Fruit fly (Drosophila melanogaster): Measurements from ENCODE around the gene lobo.
A peak's percentile ranks its signal among the peaks of the same experiment; 100 is the strongest.

The lobo gene

dm6 chr3R:25168259-25168972 lies 25.2 kb downstream of the lobo start:
- TF ChIP-seq svp (GFP tag) (peak; percentile 50), topi (GFP tag; optimal IDR thresholded peaks at IDR 0.05) (peak; percentile 5), Eip78C (GFP tag) (peak; percentile 17), salr (GFP tag; optimal IDR thresholded peaks at IDR 0.05) (no peak), Hr38 (GFP tag; optimal IDR thresholded peaks at IDR 0.05) (no peak), CG6163 (GFP tag; IDR thresholded peaks at IDR 0.05) (no peak), CG6854 (GFP tag; optimal IDR thresholded peaks at IDR 0.05) (no peak), CG10669 (GFP tag; optimal IDR thresholded peaks at IDR 0.05) (no peak)

dm6 chr3R:25167407-25168191 lies 26.0 kb downstream of the lobo start:
- TF ChIP-seq svp (GFP tag): peak; percentile 36
- TF ChIP-seq Eip78C (GFP tag): peak; percentile 69
- no peak for TF ChIP-seq CG4318 (GFP tag; optimal IDR thresholded peaks at IDR 0.05)

- no peak for TF ChIP-seq CG10669 (GFP tag; optimal IDR thresholded peaks at IDR 0.05)
- TF ChIP-seq dsx (GFP tag; optimal IDR thresholded peaks at IDR 0.05; ENCODE audit: poor library complexity, severe bottlenecking): no peak
- TF ChIP-seq CG9139 (GFP tag; optimal IDR thresholded peaks at IDR 0.05): no peak
- TF ChIP-seq Sox15 (GFP tag; optimal IDR thresholded peaks at IDR 0.05): no peak
- no peak for TF ChIP-seq CG16779 (tag; optimal IDR thresholded peaks at IDR 0.05)
- no peak for TF ChIP-seq achi (GFP tag; optimal IDR thresholded peaks at IDR 0.05)
- TF ChIP-seq acj6 (GFP tag; optimal IDR thresholded peaks at IDR 0.05): no peak
- TF ChIP-seq CG6808 (GFP tag; optimal IDR thresholded peaks at IDR 0.05): no peak
- no peak for TF ChIP-seq CG31627 (GFP tag; optimal IDR thresholded peaks at IDR 0.05)
- TF ChIP-seq CG6163 (GFP tag; IDR thresholded peaks at IDR 0.05): no peak
- no peak for TF ChIP-seq CG6854 (GFP tag; optimal IDR thresholded peaks at IDR 0.05)
- TF ChIP-seq cyc (GFP tag; optimal IDR thresholded peaks at IDR 0.05): no peak
- TF ChIP-seq Gug (GFP tag; IDR thresholded peaks at IDR 0.05): no peak
- TF ChIP-seq CG32006 (GFP tag; optimal IDR thresholded peaks at IDR 0.05): no peak
- no peak for TF ChIP-seq CG4318 (GFP tag; optimal IDR thresholded peaks at IDR 0.05)
Measured at dm6 chr3R:25166788-25167187, 26.8 kb downstream of the lobo start.

dm6 chr3R:25161520-25161919 lies 32.1 kb downstream of the lobo start:
- TF ChIP-seq Eip78C (GFP tag): peak; percentile 60
- TF ChIP-seq CG1621 (tag; optimal IDR thresholded peaks at IDR 0.05): no peak
- TF ChIP-seq svp (GFP tag): peak; percentile 13

dm6 chr3R:25152342-25152741 lies 41.2 kb downstream of the lobo start:
- TF ChIP-seq CG8319 (GFP tag; optimal IDR thresholded peaks at IDR 0.05) (no peak), svp (GFP tag) (peak; percentile 15), Eip78C (GFP tag) (peak; percentile 27), CG11902 (GFP tag; optimal IDR thresholded peaks at IDR 0.05) (no peak), CG32006 (GFP tag; optimal IDR thresholded peaks at IDR 0.05) (peak; percentile 2)

dm6 chr3R:25137565-25138367 lies 55.8 kb downstream of the lobo start, which contains the start of gene danr:
Gene danr (plus strand): TSS chr3R:25138072.
- TF ChIP-seq CG6854 (GFP tag; optimal IDR thresholded peaks at IDR 0.05) (peak; percentile 31), esn (GFP tag; optimal IDR thresholded peaks at IDR 0.05) (no peak), Eip93F (GFP tag; optimal IDR thresholded peaks at IDR 0.05) (no peak), svp (GFP tag) (no peak), CG11294 (GFP tag; IDR thresholded peaks at IDR 0.05) (no peak), topi (GFP tag; optimal IDR thresholded peaks at IDR 0.05) (no peak), salr (GFP tag; optimal IDR thresholded peaks at IDR 0.05) (no peak), CG3919 (GFP tag; optimal IDR thresholded peaks at IDR 0.05) (no peak), CG32006 (GFP tag; optimal IDR thresholded peaks at IDR 0.05) (no peak), Hr38 (GFP tag; optimal IDR thresholded peaks at IDR 0.05) (no peak), CG6276 (GFP tag; optimal IDR thresholded peaks at IDR 0.05) (no peak), CG1621 (tag; optimal IDR thresholded peaks at IDR 0.05) (peak; percentile 47), Sox14 (GFP tag; optimal IDR thresholded peaks at IDR 0.05) (no peak), eg (GFP tag; IDR thresholded peaks at IDR 0.05) (no peak), CG4318 (GFP tag; optimal IDR thresholded peaks at IDR 0.05) (no peak), CG10631 (GFP tag; optimal IDR thresholded peaks at IDR 0.05) (no peak), CG6792 (GFP tag; optimal IDR thresholded peaks at IDR 0.05) (no peak), achi (GFP tag; optimal IDR thresholded peaks at IDR 0.05) (no peak), Ets96B (tag; optimal IDR thresholded peaks at IDR 0.05) (no peak), Ets21C (GFP tag; optimal IDR thresholded peaks at IDR 0.05) (no peak), Sox102F (GFP tag; optimal IDR thresholded peaks at IDR 0.05) (no peak), Eip78C (GFP tag) (peak; percentile 59), ss (GFP tag; optimal IDR thresholded peaks at IDR 0.05) (peak in 1 of 2 experiments; percentile 69)
